Worm (Caenorhabditis elegans) whole organism, late embryonic: ENCODE results near the gene F15H10.5.

ENCODE experiments used
- K09A11.1 ChIP-seq: sonication (generic microtip); optimal IDR thresholded peaks from 2 replicates; lab custom pipeline; 2017; ENCODE audit warnings: antibody characterized with exemption, mild to moderate bottlenecking, missing genetic modification characterization, missing compliant biosample characterization; ENCODE audit not compliant: insufficient read depth
- ceh-30 ChIP-seq: fragments of 150-350 bp; optimal IDR thresholded peaks from 2 replicates; lab custom pipeline; 2014; ENCODE audit warnings: missing biosample characterization, missing genetic modification characterization
- ets-4 ChIP-seq: sonication (generic microtip); optimal IDR thresholded peaks from 2 replicates; lab custom pipeline; 2016; ENCODE audit warnings: missing genetic modification characterization, missing compliant biosample characterization
- hlh-13 ChIP-seq: fragments of 200-800 bp; sonication (Bioruptor generic); optimal IDR thresholded peaks from 2 replicates; lab custom pipeline; 2018; ENCODE audit warnings: mild to moderate bottlenecking, missing genetic modification characterization, missing compliant biosample characterization
- hlh-6 ChIP-seq: sonication (generic microtip); optimal IDR thresholded peaks from 2 replicates; lab custom pipeline; 2016; ENCODE audit warnings: missing genotype, missing genetic modification characterization, missing compliant biosample characterization
- mec-3 ChIP-seq: sonication (generic microtip); optimal IDR thresholded peaks from 2 replicates; lab custom pipeline; 2016; ENCODE audit warnings: borderline replicate concordance, missing genetic modification characterization, missing compliant biosample characterization
- pha-4 ChIP-seq: fragments of 150-350 bp; optimal IDR thresholded peaks from 2 replicates; lab custom pipeline; 2018; ENCODE audit warnings: missing biosample characterization, missing genetic modification reagents, missing genetic modification characterization
- rnt-1 ChIP-seq: sonication (generic microtip); optimal IDR thresholded peaks from 2 replicates; lab custom pipeline; 2016; ENCODE audit warnings: missing genetic modification characterization, missing compliant biosample characterization
- syd-9 ChIP-seq: sonication (generic microtip); optimal IDR thresholded peaks from 2 replicates; lab custom pipeline; 2016; ENCODE audit warnings: mild to moderate bottlenecking, missing genetic modification characterization, moderate library complexity, missing compliant biosample characterization
- unc-55 ChIP-seq: sonication (generic microtip); optimal IDR thresholded peaks from 2 replicates; lab custom pipeline; 2017; ENCODE audit warnings: missing biosample characterization, missing genetic modification reagents, missing genetic modification characterization

- TF ChIP-seq ets-4 (tag; lab: Kevin White, UChicago) (no peak), syd-9 (no peak), pha-4 (tag; lab: Kevin White, UChicago) (no peak), hlh-6 (no peak), unc-55 (GFP tag; lab: Kevin White, UChicago) (no peak), mec-3 (tag; lab: Kevin White, UChicago) (no peak), rnt-1 (tag; lab: Kevin White, UChicago) (no peak), K09A11.1 (no peak), hlh-13 (GFP tag; lab: Kevin White, UChicago) (no peak), ceh-30 (tag; lab: Kevin White, UChicago) (no peak)
Measured at ce11 chrV:10464160-10464559, 45.3 kb upstream of the F15H10.5 start.
